Worm (Caenorhabditis elegans) whole organism, young adult: Measurements from ENCODE around the gene Y57A10A.13.

Source experiments
- B0019.2 ChIP-seq: fragments of 200-800 bp; sonication (Bioruptor generic); conservative IDR thresholded peaks from 2 replicates; pipeline ENCODE4 v1.3.6; 2022; ENCODE audit warnings: missing genetic modification reagents, missing genetic modification characterization, missing compliant biosample characterization
- F22D6.2 ChIP-seq: sonication (generic microtip); optimal IDR thresholded peaks from 2 replicates; lab custom pipeline; 2016; ENCODE audit warnings: mild to moderate bottlenecking, missing genetic modification characterization, missing compliant biosample characterization
- F23B12.7 ChIP-seq: sonication (generic microtip); optimal IDR thresholded peaks from 2 replicates; lab custom pipeline; 2017; ENCODE audit warnings: missing genetic modification characterization, mild to moderate bottlenecking, missing compliant biosample characterization, antibody characterized with exemption, moderate library complexity; ENCODE audit not compliant: insufficient read depth
- F57A8.1 ChIP-seq: fragments of 200-800 bp; sonication (Bioruptor generic); optimal IDR thresholded peaks from 2 replicates; lab custom pipeline; 2018; ENCODE audit warnings: mild to moderate bottlenecking, missing genetic modification characterization, moderate library complexity, missing compliant biosample characterization
- T26A5.8 ChIP-seq: sonication (generic microtip); optimal IDR thresholded peaks from 2 replicates; lab custom pipeline; 2016; ENCODE audit warnings: missing genetic modification characterization, missing compliant biosample characterization
- Y56A3A.18 ChIP-seq: fragments of 200-800 bp; sonication (Bioruptor generic); IDR thresholded peaks from 2 replicates; pipeline ENCODE4 v1.3.6; 2022; ENCODE audit warnings: missing genetic modification reagents, missing genetic modification characterization, missing compliant biosample characterization
- Y95B8A.8 ChIP-seq: fragments of 200-800 bp; sonication (Bioruptor generic); IDR thresholded peaks from 2 replicates; pipeline ENCODE4 v1.3.6; 2022; ENCODE audit warnings: missing genetic modification reagents, missing genetic modification characterization, missing compliant biosample characterization
- ama-1 ChIP-seq, 3 experiments: fragments of 150-350 bp in 1 of 3; sonication (generic microtip) in 2 of 3; optimal IDR thresholded peaks; 2 replicates each; lab custom pipeline; 2014 to 2018; ENCODE audit warnings: missing biosample characterization in 2 of 3, missing genetic modification characterization in 2 of 3, missing genetic modification reagents in 2 of 3
- attf-3 ChIP-seq: fragments of 200-800 bp; sonication (Bioruptor generic); conservative IDR thresholded peaks from 2 replicates; pipeline ENCODE4 v1.3.6; 2022; ENCODE audit warnings: missing genetic modification reagents, missing genetic modification characterization, missing compliant biosample characterization
- attf-5 ChIP-seq: fragments of 200-800 bp; sonication (Bioruptor generic); optimal IDR thresholded peaks from 2 replicates; lab custom pipeline; 2018; ENCODE audit warnings: mild to moderate bottlenecking, missing genetic modification characterization, missing compliant biosample characterization
- cebp-2 ChIP-seq: fragments of 200-800 bp; sonication (Bioruptor generic); IDR thresholded peaks from 2 replicates; pipeline ENCODE4 v1.3.6; 2022; ENCODE audit warnings: missing genetic modification characterization, missing compliant biosample characterization
- dox-1 ChIP-seq: fragments of 200-800 bp; sonication (Bioruptor generic); IDR thresholded peaks from 2 replicates; pipeline ENCODE4 v1.3.6; 2022; ENCODE audit warnings: missing genetic modification reagents, missing genetic modification characterization, missing compliant biosample characterization
- efl-1 ChIP-seq: fragments of 150-350 bp; optimal IDR thresholded peaks from 2 replicates; lab custom pipeline; 2014; ENCODE audit warnings: missing biosample characterization, missing genetic modification reagents, missing genetic modification characterization
- egrh-3 ChIP-seq: fragments of 200-800 bp; sonication (Bioruptor generic); IDR thresholded peaks from 2 replicates; pipeline ENCODE4 v1.3.6; 2022; ENCODE audit warnings: missing genetic modification reagents, missing genetic modification characterization, missing compliant biosample characterization
- hlh-26 ChIP-seq: fragments of 200-800 bp; sonication (Bioruptor generic); conservative IDR thresholded peaks from 2 replicates; pipeline ENCODE4 v1.3.6; 2022; ENCODE audit warnings: missing genetic modification reagents, missing genetic modification characterization, missing compliant biosample characterization
- hmg-1.2 ChIP-seq: fragments of 200-800 bp; sonication (Bioruptor generic); IDR thresholded peaks from 2 replicates; pipeline ENCODE4 v1.3.6; 2022; ENCODE audit warnings: missing genetic modification reagents, missing genetic modification characterization, missing compliant biosample characterization
- hrde-1 ChIP-seq: sonication (generic microtip); optimal IDR thresholded peaks from 2 replicates; lab custom pipeline; 2016; ENCODE audit warnings: missing genetic modification characterization, mild to moderate bottlenecking, missing compliant biosample characterization, moderate library complexity, missing genotype, missing genetic modification reagents, borderline replicate concordance
- hsf-1 ChIP-seq: fragments of 200-800 bp; sonication (Bioruptor generic); IDR thresholded peaks from 2 replicates; pipeline ENCODE4 v1.3.6; 2022; ENCODE audit warnings: missing genetic modification reagents, missing genetic modification characterization, missing compliant biosample characterization
- let-526 ChIP-seq: fragments of 200-800 bp; sonication (Bioruptor generic); IDR thresholded peaks from 2 replicates; pipeline ENCODE4 v1.3.6; 2022; ENCODE audit warnings: missing genetic modification reagents, missing genetic modification characterization, missing compliant biosample characterization
- lin-26 ChIP-seq: fragments of 200-800 bp; sonication (Bioruptor generic); IDR thresholded peaks from 2 replicates; pipeline ENCODE4 v1.3.6; 2022; ENCODE audit warnings: missing genetic modification reagents, missing genetic modification characterization, missing compliant biosample characterization
- lir-1 ChIP-seq: fragments of 200-800 bp; sonication (Bioruptor generic); conservative IDR thresholded peaks from 2 replicates; pipeline ENCODE4 v1.3.6; 2022; ENCODE audit warnings: missing genetic modification reagents, missing genetic modification characterization, missing compliant biosample characterization
- lsl-1 ChIP-seq: fragments of 200-800 bp; sonication (Bioruptor generic); optimal IDR thresholded peaks from 2 replicates; lab custom pipeline; 2018; ENCODE audit warnings: mild to moderate bottlenecking, missing genetic modification characterization, moderate library complexity, missing compliant biosample characterization
- madf-10 ChIP-seq: sonication (generic microtip); optimal IDR thresholded peaks from 2 replicates; lab custom pipeline; 2016; ENCODE audit warnings: mild to moderate bottlenecking, missing genetic modification characterization, missing compliant biosample characterization
- madf-6 ChIP-seq: fragments of 200-800 bp; sonication (Bioruptor generic); IDR thresholded peaks from 2 replicates; pipeline ENCODE4 v1.3.6; 2022; ENCODE audit warnings: missing genetic modification reagents, missing genetic modification characterization, missing compliant biosample characterization
- nfya-2 ChIP-seq: fragments of 200-800 bp; sonication (Bioruptor generic); IDR thresholded peaks from 2 replicates; pipeline ENCODE4 v1.3.6; 2022; ENCODE audit warnings: missing genetic modification reagents, missing genetic modification characterization, missing compliant biosample characterization
- nfyb-1 ChIP-seq: fragments of 200-800 bp; sonication (Bioruptor generic); IDR thresholded peaks from 2 replicates; pipeline ENCODE4 v1.3.6; 2022; ENCODE audit warnings: missing genetic modification reagents, missing genetic modification characterization, missing compliant biosample characterization
- nhr-179 ChIP-seq: sonication (generic microtip); optimal IDR thresholded peaks from 2 replicates; lab custom pipeline; 2016; ENCODE audit warnings: mild to moderate bottlenecking, missing genetic modification characterization, missing compliant biosample characterization
- nhr-27 ChIP-seq: fragments of 200-800 bp; sonication (Bioruptor generic); optimal IDR thresholded peaks from 2 replicates; lab custom pipeline; 2018; ENCODE audit warnings: mild to moderate bottlenecking, missing genetic modification characterization, moderate library complexity, missing compliant biosample characterization
- pbrm-1 ChIP-seq: fragments of 200-800 bp; sonication (Bioruptor generic); IDR thresholded peaks from 2 replicates; pipeline ENCODE4 v1.3.6; 2022; ENCODE audit warnings: missing genetic modification reagents, missing genetic modification characterization, missing compliant biosample characterization
- rec-8 ChIP-seq, 2 experiments: sonication (generic microtip); optimal IDR thresholded peaks; 2 replicates each; lab custom pipeline; 2016; ENCODE audit warnings: mild to moderate bottlenecking in 2 of 2, missing genetic modification characterization in 2 of 2, missing genetic modification reagents in 2 of 2, missing genotype in 2 of 2, missing biosample characterization in 1 of 2, missing compliant biosample characterization in 1 of 2, moderate library complexity in 1 of 2
- repo-1 ChIP-seq: sonication (generic microtip); optimal IDR thresholded peaks from 2 replicates; lab custom pipeline; 2017; ENCODE audit warnings: mild to moderate bottlenecking, missing genetic modification characterization, missing compliant biosample characterization
- snpc-1.1 ChIP-seq: sonication (generic microtip); optimal IDR thresholded peaks from 2 replicates; lab custom pipeline; 2017; ENCODE audit warnings: missing genetic modification characterization, mild to moderate bottlenecking, missing compliant biosample characterization, antibody characterized with exemption, moderate library complexity, missing genotype, missing genetic modification reagents; ENCODE audit not compliant: insufficient read depth
- snpc-4 ChIP-seq, 5 experiments: fragments of 150-350 bp in 1 of 5; sonication (generic microtip) in 4 of 5; optimal IDR thresholded peaks; 2 replicates each; lab custom pipeline; 2014 to 2018; ENCODE audit warnings: missing genetic modification characterization in 5 of 5, missing biosample characterization in 3 of 5, antibody characterized with exemption in 2 of 5, mild to moderate bottlenecking in 2 of 5, missing compliant biosample characterization in 2 of 5, missing genotype in 2 of 5, moderate library complexity in 2 of 5, missing genetic modification reagents in 1 of 5
- sptf-2 ChIP-seq: fragments of 200-800 bp; sonication (Bioruptor generic); optimal IDR thresholded peaks from 2 replicates; lab custom pipeline; 2018; ENCODE audit warnings: mild to moderate bottlenecking, missing genetic modification characterization, missing compliant biosample characterization
- tbx-9 ChIP-seq: sonication (generic microtip); optimal IDR thresholded peaks from 2 replicates; lab custom pipeline; 2016; ENCODE audit warnings: borderline replicate concordance, missing genetic modification characterization, inconsistent platforms, missing compliant biosample characterization
- tlf-1 ChIP-seq: fragments of 200-800 bp; sonication (Bioruptor generic); optimal IDR thresholded peaks from 2 replicates; lab custom pipeline; 2018; ENCODE audit warnings: mild to moderate bottlenecking, missing genetic modification characterization, missing compliant biosample characterization
- zfh-2 ChIP-seq: fragments of 200-800 bp; sonication (Bioruptor generic); conservative IDR thresholded peaks from 2 replicates; pipeline ENCODE4 v1.3.6; 2022; ENCODE audit warnings: missing genetic modification reagents, missing genetic modification characterization, missing compliant biosample characterization
- ztf-22 ChIP-seq: fragments of 200-800 bp; sonication (Bioruptor generic); optimal IDR thresholded peaks from 2 replicates; lab custom pipeline; 2018; ENCODE audit warnings: mild to moderate bottlenecking, missing genetic modification characterization, moderate library complexity, missing compliant biosample characterization
- ztf-28 ChIP-seq: fragments of 200-800 bp; sonication (Bioruptor generic); IDR thresholded peaks from 2 replicates; pipeline ENCODE4 v1.3.6; 2022; ENCODE audit warnings: missing genetic modification reagents, missing genetic modification characterization, missing compliant biosample characterization
- ztf-6 ChIP-seq: fragments of 200-800 bp; sonication (Bioruptor generic); IDR thresholded peaks from 2 replicates; pipeline ENCODE4 v1.3.6; 2022; ENCODE audit warnings: missing genetic modification reagents, missing genetic modification characterization, missing compliant biosample characterization

Y57A10A.13 gene

ce11 chrII:12184857-12185256 is at the start of gene Y57A10A.13:
Y57A10A.13 (minus strand) TSS chrII:12184902.
- TF ChIP-seq efl-1 (GFP tag; lab: Kevin White, UChicago) (peak; percentile 43), Y56A3A.18 (no peak), nhr-27 (tag; lab: Kevin White, UChicago) (no peak), zfh-2 (GFP tag; lab: Robert Waterston, UW) (no peak), attf-3 (GFP tag; lab: Robert Waterston, UW) (peak; percentile 84), ama-1 (optimal IDR thresholded peaks at IDR 0.05; lab: Kevin White, UChicago) (no peak), ama-1 (GFP tag; optimal IDR thresholded peaks at IDR 0.05; lab: Kevin White, UChicago) (no peak), lir-1 (GFP tag; lab: Robert Waterston, UW) (no peak), repo-1 (tag; lab: Kevin White, UChicago) (no peak), ztf-22 (GFP tag; lab: Kevin White, UChicago) (no peak), Y95B8A.8 (no peak), hrde-1 (no peak), nfya-2 (GFP tag; lab: Robert Waterston, UW) (no peak), ztf-6 (GFP tag; lab: Robert Waterston, UW) (no peak), T26A5.8 (no peak)

ce11 chrII:12228005-12228404 is 43.3 kb upstream of the Y57A10A.13 start, which contains the start of gene sinh-1:
sinh-1 (plus strand) TSS chrII:12228305.
- no peak for TF ChIP-seq B0019.2 (GFP tag; lab: Robert Waterston, UW)
- TF ChIP-seq nhr-27 (tag; lab: Kevin White, UChicago): no peak
- no peak for TF ChIP-seq lsl-1 (GFP tag; lab: Kevin White, UChicago)
- TF ChIP-seq hlh-26 (GFP tag; lab: Robert Waterston, UW): no peak

ce11 chrII:12226192-12226591 is 41.5 kb upstream of the Y57A10A.13 start:
- TF ChIP-seq repo-1 (tag; lab: Kevin White, UChicago) (no peak), ztf-28 (GFP tag; lab: Robert Waterston, UW) (no peak), egrh-3 (GFP tag; lab: Robert Waterston, UW) (peak; percentile 57; the same call in 1 of the 2 replicates), tlf-1 (no peak), cebp-2 (GFP tag; lab: Robert Waterston, UW) (no peak), hmg-1.2 (GFP tag; lab: Robert Waterston, UW) (no peak), zfh-2 (GFP tag; lab: Robert Waterston, UW) (peak; percentile 45; the same call in 1 of the 2 replicates), tbx-9 (tag; lab: Kevin White, UChicago) (no peak), F23B12.7 (tag; lab: Kevin White, UChicago) (no peak)

- TF ChIP-seq zfh-2 (GFP tag; lab: Robert Waterston, UW) (no peak), nhr-179 (tag; lab: Kevin White, UChicago) (no peak), attf-5 (GFP tag; lab: Kevin White, UChicago) (no peak), egrh-3 (GFP tag; lab: Robert Waterston, UW) (no peak), Y95B8A.8 (no peak), efl-1 (GFP tag; lab: Kevin White, UChicago) (peak; percentile 55), nhr-27 (tag; lab: Kevin White, UChicago) (no peak), let-526 (no peak), dox-1 (GFP tag; lab: Robert Waterston, UW) (peak; percentile 46; the same call in 1 of the 2 replicates), hrde-1 (no peak), F57A8.1 (GFP tag; lab: Kevin White, UChicago) (no peak), hmg-1.2 (GFP tag; lab: Robert Waterston, UW) (peak; percentile 15; the same call in 1 of the 2 replicates), F22D6.2 (tag; lab: Kevin White, UChicago) (no peak), pbrm-1 (GFP tag; lab: Robert Waterston, UW) (no peak), lsl-1 (GFP tag; lab: Kevin White, UChicago) (peak; percentile 51), nfyb-1 (GFP tag; lab: Robert Waterston, UW) (no peak), snpc-1.1 (tag; lab: Kevin White, UChicago) (no peak), lin-26 (no peak), hsf-1 (GFP tag; lab: Robert Waterston, UW) (no peak), snpc-4 (GFP tag; optimal IDR thresholded peaks at IDR 0.05; lab: Kevin White, UChicago) (no peak), snpc-4 (tag; optimal IDR thresholded peaks at IDR 0.05; lab: Kevin White, UChicago) (peak in 1 of 4 experiments; percentile 14), madf-6 (peak; percentile 11; the same call in 1 of the 2 replicates), sptf-2 (GFP tag; lab: Kevin White, UChicago) (no peak), madf-10 (no peak), rec-8 (tag; optimal IDR thresholded peaks at IDR 0.05; lab: Kevin White, UChicago) (no peak)
Measured at ce11 chrII:12224916-12225406, 40.3 kb upstream of the Y57A10A.13 start, which contains the start of the genes pqn-87 and rsr-2. pqn-87 (minus strand) TSS chrII:12225086. rsr-2 (plus strand) TSS chrII:12225356.
